Fruit fly (Drosophila melanogaster) whole organism, prepupa: ENCODE measurements around the gene CG15387.

ENCODE experiments used
- Blimp-1 ChIP-seq: fragments of 200-800 bp; sonication (Bioruptor generic); optimal IDR thresholded peaks from 3 replicates; lab custom pipeline; 2017; ENCODE audit warnings: missing biosample characterization, missing genetic modification characterization, mild to moderate bottlenecking, moderate library complexity, missing genetic modification reagents
- CG10631 ChIP-seq: fragments of 200-800 bp; sonication (Bioruptor generic); optimal IDR thresholded peaks from 2 replicates; lab custom pipeline; 2016; ENCODE audit warnings: missing biosample characterization, missing genetic modification characterization
- CG10669 ChIP-seq: fragments of 200-800 bp; sonication (Bioruptor generic); optimal IDR thresholded peaks from 3 replicates; lab custom pipeline; 2018; ENCODE audit warnings: missing biosample characterization, mild to moderate bottlenecking, missing genetic modification characterization, moderate library complexity
- CG11762 ChIP-seq: fragments of 200-800 bp; sonication (Bioruptor generic); optimal IDR thresholded peaks from 3 replicates; lab custom pipeline; 2016; ENCODE audit warnings: missing biosample characterization, missing genetic modification characterization; ENCODE audit not compliant: insufficient read depth
- CG11902 ChIP-seq: fragments of 200-800 bp; sonication (Bioruptor generic); optimal IDR thresholded peaks from 3 replicates; lab custom pipeline; 2016; ENCODE audit warnings: missing biosample characterization, missing genetic modification characterization
- CG15336 ChIP-seq: fragments of 200-800 bp; sonication (Bioruptor generic); IDR thresholded peaks from 2 replicates; pipeline ENCODE4 v1.3.6; 2022; ENCODE audit warnings: missing biosample characterization, missing genetic modification characterization
- CG16779 ChIP-seq: fragments of 200-800 bp; sonication (Bioruptor generic); optimal IDR thresholded peaks from 3 replicates; lab custom pipeline; 2017; ENCODE audit warnings: missing biosample characterization, mild to moderate bottlenecking, missing genetic modification characterization
- CG3032 ChIP-seq: fragments of 200-800 bp; optimal IDR thresholded peaks from 2 replicates; lab custom pipeline; 2019; ENCODE audit warnings: missing biosample characterization, mild to moderate bottlenecking, missing genetic modification characterization, moderate library complexity
- CG31627 ChIP-seq: fragments of 200-800 bp; sonication (Bioruptor generic); optimal IDR thresholded peaks from 3 replicates; lab custom pipeline; 2016; ENCODE audit warnings: missing biosample characterization, missing genetic modification characterization
- CG3919 ChIP-seq: fragments of 200-800 bp; sonication (Bioruptor generic); optimal IDR thresholded peaks from 3 replicates; lab custom pipeline; 2016; ENCODE audit warnings: missing biosample characterization, missing genetic modification characterization
- CG4318 ChIP-seq: fragments of 200-800 bp; sonication (Bioruptor generic); optimal IDR thresholded peaks from 3 replicates; lab custom pipeline; 2017; ENCODE audit warnings: missing biosample characterization, mild to moderate bottlenecking, missing genetic modification characterization
- CG6792 ChIP-seq: fragments of 200-800 bp; sonication (Bioruptor generic); optimal IDR thresholded peaks from 3 replicates; lab custom pipeline; 2016; ENCODE audit warnings: missing biosample characterization, missing genetic modification characterization
- CG6808 ChIP-seq: fragments of 200-800 bp; sonication (Bioruptor generic); optimal IDR thresholded peaks from 3 replicates; lab custom pipeline; 2017; ENCODE audit warnings: missing biosample characterization, missing genetic modification characterization, mild to moderate bottlenecking, moderate library complexity, missing genetic modification reagents
- CG6854 ChIP-seq: fragments of 200-800 bp; sonication (Bioruptor generic); optimal IDR thresholded peaks from 2 replicates; lab custom pipeline; 2017; ENCODE audit warnings: missing biosample characterization, mild to moderate bottlenecking, missing genetic modification characterization
- CG7368 ChIP-seq: fragments of 200-800 bp; sonication (Bioruptor generic); optimal IDR thresholded peaks from 3 replicates; lab custom pipeline; 2016; ENCODE audit warnings: missing biosample characterization, missing genetic modification characterization
- CG8119 ChIP-seq: fragments of 200-800 bp; sonication (Bioruptor generic); IDR thresholded peaks from 3 replicates; pipeline ENCODE4 v1.3.6; 2022; ENCODE audit warnings: missing biosample characterization, missing genetic modification characterization
- CG8319 ChIP-seq: fragments of 200-800 bp; sonication (Bioruptor generic); optimal IDR thresholded peaks from 3 replicates; lab custom pipeline; 2016; ENCODE audit warnings: missing biosample characterization, missing genetic modification characterization
- CG8632 ChIP-seq: fragments of 200-800 bp; sonication (Bioruptor generic); optimal IDR thresholded peaks from 3 replicates; lab custom pipeline; 2016; ENCODE audit warnings: missing biosample characterization, missing genetic modification characterization
- Eip78C ChIP-seq: fragments of 200-800 bp; sonication (Bioruptor generic); peaks from one replicate; lab custom pipeline; 2016; ENCODE audit warnings: missing biosample characterization, missing genetic modification characterization
- Ets21C ChIP-seq: fragments of 200-800 bp; sonication (Bioruptor generic); optimal IDR thresholded peaks from 3 replicates; lab custom pipeline; 2016; ENCODE audit warnings: missing biosample characterization, missing genetic modification characterization
- Ets96B ChIP-seq: fragments of 200-800 bp; optimal IDR thresholded peaks from 2 replicates; lab custom pipeline; 2019; ENCODE audit warnings: missing biosample characterization, mild to moderate bottlenecking, missing genetic modification characterization, moderate library complexity
- Gug ChIP-seq: fragments of 200-800 bp; sonication (Bioruptor generic); IDR thresholded peaks from 2 replicates; pipeline ENCODE4 v1.3.6; 2022; ENCODE audit warnings: missing biosample characterization, missing genetic modification characterization
- Hr38 ChIP-seq: sonication (Bioruptor generic); optimal IDR thresholded peaks from 2 replicates; lab custom pipeline; 2016; ENCODE audit warnings: missing biosample characterization, missing genetic modification characterization
- Hr39 ChIP-seq: fragments of 200-800 bp; sonication (Bioruptor generic); optimal IDR thresholded peaks from 2 replicates; lab custom pipeline; 2016; ENCODE audit warnings: missing biosample characterization, missing genetic modification characterization
- Hr4 ChIP-seq: fragments of 200-800 bp; sonication (Bioruptor generic); optimal IDR thresholded peaks from 3 replicates; lab custom pipeline; 2016; ENCODE audit warnings: missing biosample characterization, missing genetic modification characterization
- Lpt ChIP-seq: fragments of 200-800 bp; sonication (Bioruptor generic); optimal IDR thresholded peaks from 3 replicates; lab custom pipeline; 2016; ENCODE audit warnings: missing biosample characterization, missing genetic modification characterization
- Met ChIP-seq: fragments of 200-800 bp; sonication (Bioruptor generic); optimal IDR thresholded peaks from 3 replicates; lab custom pipeline; 2016; ENCODE audit warnings: missing biosample characterization, missing genetic modification characterization
- OdsH ChIP-seq: fragments of 200-800 bp; sonication (Bioruptor generic); optimal IDR thresholded peaks from 3 replicates; lab custom pipeline; 2016; ENCODE audit warnings: missing biosample characterization, missing genetic modification characterization
- Smox ChIP-seq: fragments of 200-800 bp; sonication (Bioruptor generic); optimal IDR thresholded peaks from 3 replicates; lab custom pipeline; 2016; ENCODE audit warnings: missing biosample characterization, missing genetic modification characterization
- Sox102F ChIP-seq: fragments of 200-800 bp; sonication (Bioruptor generic); optimal IDR thresholded peaks from 2 replicates; lab custom pipeline; 2016; ENCODE audit warnings: missing biosample characterization, mild to moderate bottlenecking, missing genetic modification characterization
- Sox15 ChIP-seq: fragments of 200-800 bp; sonication (Bioruptor generic); optimal IDR thresholded peaks from 3 replicates; lab custom pipeline; 2016; ENCODE audit warnings: missing biosample characterization, missing genetic modification characterization
- achi ChIP-seq: fragments of 200-800 bp; sonication (Bioruptor generic); optimal IDR thresholded peaks from 3 replicates; lab custom pipeline; 2016; ENCODE audit warnings: missing biosample characterization, missing genetic modification characterization
- cyc ChIP-seq: fragments of 200-800 bp; sonication (Bioruptor generic); optimal IDR thresholded peaks from 3 replicates; lab custom pipeline; 2016; ENCODE audit warnings: missing biosample characterization, missing genetic modification characterization
- dac ChIP-seq: fragments of 200-800 bp; sonication (Bioruptor generic); optimal IDR thresholded peaks from 2 replicates; lab custom pipeline; 2017; ENCODE audit warnings: missing biosample characterization, mild to moderate bottlenecking, missing genetic modification characterization
- dsx ChIP-seq: fragments of 200-800 bp; optimal IDR thresholded peaks from 3 replicates; lab custom pipeline; 2019; ENCODE audit warnings: missing biosample characterization, mild to moderate bottlenecking, missing genetic modification characterization, moderate library complexity; ENCODE audit not compliant: poor library complexity, severe bottlenecking
- eg ChIP-seq: fragments of 200-800 bp; sonication (Bioruptor generic); IDR thresholded peaks from 3 replicates; pipeline ENCODE4 v1.3.6; 2022; ENCODE audit warnings: missing biosample characterization, missing genetic modification characterization
- esn ChIP-seq: fragments of 200-800 bp; sonication (Bioruptor generic); optimal IDR thresholded peaks from 2 replicates; lab custom pipeline; 2016; ENCODE audit warnings: missing biosample characterization, mild to moderate bottlenecking, missing genetic modification characterization, moderate library complexity
- fd85E ChIP-seq: fragments of 200-800 bp; sonication (Bioruptor generic); optimal IDR thresholded peaks from 3 replicates; lab custom pipeline; 2016; ENCODE audit warnings: missing biosample characterization, missing genetic modification characterization
- fkh ChIP-seq: fragments of 200-800 bp; sonication (Bioruptor generic); optimal IDR thresholded peaks from 3 replicates; lab custom pipeline; 2017; ENCODE audit warnings: missing biosample characterization, mild to moderate bottlenecking, missing genetic modification characterization, moderate library complexity
- lz ChIP-seq: fragments of 200-800 bp; sonication (Bioruptor generic); optimal IDR thresholded peaks from 3 replicates; lab custom pipeline; 2016; ENCODE audit warnings: missing biosample characterization, missing genetic modification characterization
- pdm3 ChIP-seq: fragments of 200-800 bp; sonication (Bioruptor generic); optimal IDR thresholded peaks from 3 replicates; lab custom pipeline; 2016; ENCODE audit warnings: missing biosample characterization, missing genetic modification characterization
- salr ChIP-seq, 2 experiments: fragments of 200-800 bp; sonication (Bioruptor generic); optimal IDR thresholded peaks; 3 replicates each; lab custom pipeline; 2016 to 2018; ENCODE audit warnings: missing biosample characterization in 2 of 2, missing genetic modification characterization in 2 of 2, mild to moderate bottlenecking in 1 of 2
- ss ChIP-seq, 2 experiments: fragments of 200-800 bp; sonication (Bioruptor generic); optimal IDR thresholded peaks; 2 replicates in 1 of 2; 3 replicates in 1 of 2; lab custom pipeline; 2017 to 2018; ENCODE audit warnings: mild to moderate bottlenecking in 2 of 2, missing biosample characterization in 2 of 2, missing genetic modification characterization in 2 of 2, moderate library complexity in 1 of 2
- svp ChIP-seq: fragments of 200-800 bp; sonication (Bioruptor generic); peaks from one replicate; lab custom pipeline; 2016; ENCODE audit warnings: missing biosample characterization, missing genetic modification characterization
- topi ChIP-seq: fragments of 200-800 bp; sonication (Bioruptor generic); optimal IDR thresholded peaks from 3 replicates; lab custom pipeline; 2016; ENCODE audit warnings: missing biosample characterization, missing genetic modification characterization
- vri ChIP-seq: fragments of 200-800 bp; sonication (Bioruptor generic); optimal IDR thresholded peaks from 3 replicates; lab custom pipeline; 2016; ENCODE audit warnings: missing biosample characterization, mild to moderate bottlenecking, missing genetic modification characterization

CG15387 gene

DNA sequence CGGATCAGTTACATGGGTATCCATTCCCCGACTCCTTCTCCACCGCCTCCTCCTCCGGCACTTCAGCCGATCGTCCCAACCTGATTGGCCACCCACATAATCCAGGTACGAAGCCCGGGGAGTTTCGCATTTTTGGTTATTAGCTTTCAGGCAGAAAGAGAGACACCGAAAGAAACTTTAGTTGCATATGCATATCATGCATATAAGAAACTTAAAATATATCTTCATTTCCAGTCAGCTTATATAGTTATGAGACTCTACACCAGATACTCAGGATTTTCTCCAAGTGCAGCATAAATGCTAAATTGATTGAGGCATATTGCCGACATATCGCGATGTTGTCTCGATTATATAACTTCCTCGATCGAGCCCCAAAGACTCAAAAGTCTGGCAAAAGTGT is 42.0 kb downstream of the CG15387 start (continued):
- TF ChIP-seq CG3919 (GFP tag; lab: Kevin White, UChicago), result no peak
- no peak for TF ChIP-seq topi
- peak; percentile 4 for TF ChIP-seq Ets21C (GFP tag; lab: Kevin White, UChicago)
- no peak for TF ChIP-seq svp (GFP tag; lab: Kevin White, UChicago)
- no peak for TF ChIP-seq CG8319 (GFP tag; lab: Kevin White, UChicago)
- TF ChIP-seq Ets96B (tag; lab: Kevin White, UChicago), result no peak
- TF ChIP-seq cyc (GFP tag; lab: Kevin White, UChicago), result no peak
- TF ChIP-seq CG10669, result no peak
- TF ChIP-seq vri (GFP tag; lab: Kevin White, UChicago), result no peak
- no peak for TF ChIP-seq Gug
- TF ChIP-seq CG6792, result no peak
- TF ChIP-seq CG3032, result no peak
- TF ChIP-seq CG6854, result no peak
- no peak for TF ChIP-seq CG8632 (GFP tag; lab: Kevin White, UChicago)
- TF ChIP-seq pdm3 (GFP tag; lab: Kevin White, UChicago), result peak; percentile 42
- peak; percentile 59 for TF ChIP-seq CG15336 (GFP tag; lab: Robert Waterston, UW)
- no peak for TF ChIP-seq CG11762 (GFP tag; lab: Kevin White, UChicago)
- TF ChIP-seq CG31627, result peak; percentile 22
- no peak for TF ChIP-seq Lpt
- TF ChIP-seq salr (GFP tag; optimal IDR thresholded peaks at IDR 0.05; lab: Kevin White, UChicago), result no peak
- TF ChIP-seq fd85E (GFP tag; lab: Kevin White, UChicago), result no peak
- TF ChIP-seq Hr39 (GFP tag; lab: Kevin White, UChicago), result peak; percentile 34
- TF ChIP-seq esn (GFP tag; lab: Kevin White, UChicago), result no peak
- TF ChIP-seq CG7368 (GFP tag; lab: Kevin White, UChicago), result no peak

DNA sequence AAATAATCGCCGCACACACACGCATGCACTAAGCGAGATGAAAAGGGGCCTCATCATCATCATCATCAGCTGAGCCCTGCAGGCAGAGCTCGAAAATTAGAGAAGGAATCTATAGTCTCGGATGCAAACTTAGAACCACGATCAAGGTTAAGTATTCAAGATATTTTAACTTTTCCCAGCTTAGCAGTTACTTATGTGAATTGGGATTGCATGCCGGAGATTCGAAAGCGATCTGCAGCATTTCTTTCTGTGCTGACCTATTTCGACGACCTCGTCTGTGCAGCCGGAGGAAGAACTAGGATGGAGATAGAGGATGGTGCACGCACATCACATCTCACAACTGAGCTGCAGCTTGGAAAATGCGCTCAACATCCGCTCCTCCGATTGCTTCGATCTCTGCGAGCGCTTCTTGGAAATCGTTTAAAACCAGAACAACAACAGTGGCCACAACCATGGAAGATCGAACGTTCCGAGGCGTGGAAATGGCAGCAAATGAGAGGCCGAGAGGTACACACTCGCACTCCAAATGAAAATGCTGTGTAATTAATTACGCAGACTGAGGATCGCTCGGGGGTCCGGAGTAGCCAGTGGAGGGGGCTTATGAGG is 43.3 kb downstream of the CG15387 start:
- no peak for TF ChIP-seq Hr38
- TF ChIP-seq Sox15 (GFP tag; lab: Kevin White, UChicago), result no peak
- TF ChIP-seq Hr4, result peak; percentile 36
- peak; percentile 68 for TF ChIP-seq achi (GFP tag; lab: Kevin White, UChicago)
- TF ChIP-seq pdm3 (GFP tag; lab: Kevin White, UChicago), result peak; percentile 58
- peak; percentile 59 for TF ChIP-seq CG7368 (GFP tag; lab: Kevin White, UChicago)
- peak; percentile 61 to 76 for TF ChIP-seq salr (GFP tag; optimal IDR thresholded peaks at IDR 0.05; lab: Kevin White, UChicago)
- TF ChIP-seq fd85E (GFP tag; lab: Kevin White, UChicago), result no peak
- TF ChIP-seq CG11762 (GFP tag; lab: Kevin White, UChicago), result peak; percentile 23
- TF ChIP-seq Smox (GFP tag; lab: Kevin White, UChicago), result no peak
- peak; percentile 62 for TF ChIP-seq CG8119 (GFP tag; lab: Robert Waterston, UW)
- TF ChIP-seq CG15336 (GFP tag; lab: Robert Waterston, UW), result peak; percentile 66
- TF ChIP-seq Met (GFP tag; lab: Kevin White, UChicago), result no peak
- peak; percentile 42 for TF ChIP-seq CG6792
- no peak for TF ChIP-seq cyc (GFP tag; lab: Kevin White, UChicago)
- TF ChIP-seq CG16779 (tag; lab: Kevin White, UChicago), result peak; percentile 64
- TF ChIP-seq vri (GFP tag; lab: Kevin White, UChicago), result no peak
- no peak for TF ChIP-seq Sox102F
- TF ChIP-seq CG4318 (GFP tag; lab: Kevin White, UChicago), result no peak
- TF ChIP-seq fkh (GFP tag; lab: Kevin White, UChicago), result no peak
- peak; percentile 86 for TF ChIP-seq Eip78C (GFP tag; lab: Kevin White, UChicago)
- no peak for TF ChIP-seq CG31627
- no peak for TF ChIP-seq lz (GFP tag; lab: Kevin White, UChicago)
- no peak for TF ChIP-seq svp (GFP tag; lab: Kevin White, UChicago)
- TF ChIP-seq CG6808 (GFP tag; lab: Kevin White, UChicago), result peak; percentile 81
- TF ChIP-seq ss (GFP tag; optimal IDR thresholded peaks at IDR 0.05; lab: Kevin White, UChicago), result peak; percentile 61 to 86
- no peak for TF ChIP-seq Ets21C (GFP tag; lab: Kevin White, UChicago)
- TF ChIP-seq topi, result no peak
- TF ChIP-seq CG10669, result peak; percentile 80
- peak; percentile 76 for TF ChIP-seq dsx
- TF ChIP-seq CG8632 (GFP tag; lab: Kevin White, UChicago), result peak; percentile 32
- TF ChIP-seq eg (GFP tag; lab: Robert Waterston, UW), result peak; percentile 48; the same call in 2 of the 3 replicates
- no peak for TF ChIP-seq CG11902 (GFP tag; lab: Kevin White, UChicago)
- TF ChIP-seq OdsH, result peak; percentile 66
- peak; percentile 84 for TF ChIP-seq CG3032
- TF ChIP-seq CG8319 (GFP tag; lab: Kevin White, UChicago), result no peak
- peak; percentile 72 for TF ChIP-seq CG10631 (GFP tag; lab: Kevin White, UChicago)
- TF ChIP-seq dac, result peak; percentile 7
- no peak for TF ChIP-seq esn (GFP tag; lab: Kevin White, UChicago)
- TF ChIP-seq Blimp-1 (GFP tag; lab: Kevin White, UChicago), result no peak
- TF ChIP-seq Lpt, result peak; percentile 16
- peak; percentile 82 for TF ChIP-seq Ets96B (tag; lab: Kevin White, UChicago)
